Worm (Caenorhabditis elegans): ENCODE data around the gene F35D2.2.

DNA sequence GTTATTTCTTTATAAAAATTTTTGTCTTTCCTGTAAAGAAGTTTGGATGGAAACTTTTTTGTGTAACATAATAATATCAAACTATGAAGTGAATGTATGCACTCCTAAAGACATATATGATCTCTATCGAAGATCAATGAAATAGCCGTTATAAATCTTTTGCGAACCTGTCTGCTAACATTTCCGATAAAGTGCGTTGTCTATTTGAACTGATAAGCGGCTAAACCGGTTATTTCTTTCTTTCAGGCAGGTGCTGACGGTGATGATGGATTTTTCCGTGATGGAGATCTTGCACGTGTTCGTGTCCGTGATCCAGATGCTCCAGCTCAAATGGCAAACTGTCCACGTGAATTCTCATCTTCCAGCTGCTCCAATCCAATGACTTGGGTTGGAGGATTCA is 42.8 kb upstream of the F35D2.2 start:
- no peak for TF ChIP-seq bed-3 (GFP tag; optimal IDR thresholded peaks at IDR 0.05)
- TF ChIP-seq snpc-4 (tag; optimal IDR thresholded peaks at IDR 0.05): no peak
- TF ChIP-seq blmp-1 (tag; optimal IDR thresholded peaks at IDR 0.05): no peak
- TF ChIP-seq nhr-12 (tag; optimal IDR thresholded peaks at IDR 0.05): no peak
- TF ChIP-seq unc-39 (tag; optimal IDR thresholded peaks at IDR 0.05): no peak
- no peak for TF ChIP-seq ceh-39 (tag; optimal IDR thresholded peaks at IDR 0.05)

Measured in whole organism, mixed stage, embryonic.